Fruit fly (Drosophila melanogaster) whole organism, embryonic: Measurements from ENCODE around the gene Pld3.

Experiments
- Asciz ChIP-seq: fragments of 200-800 bp; sonication (Bioruptor generic); optimal IDR thresholded peaks from 2 replicates; lab custom pipeline; 2017; ENCODE audit warnings: missing biosample characterization, mild to moderate bottlenecking, missing genetic modification characterization, missing genetic modification reagents
- Blimp-1 ChIP-seq: fragments of 200-800 bp; sonication (Bioruptor generic); optimal IDR thresholded peaks from 3 replicates; lab custom pipeline; 2018; ENCODE audit warnings: missing biosample characterization, missing genetic modification characterization, mild to moderate bottlenecking, moderate library complexity, missing genetic modification reagents
- CG10267 ChIP-seq: fragments of 200-800 bp; sonication (Bioruptor generic); optimal IDR thresholded peaks from 2 replicates; lab custom pipeline; 2018; ENCODE audit warnings: missing biosample characterization, mild to moderate bottlenecking, missing genetic modification characterization, moderate library complexity
- CG10959 ChIP-seq: fragments of 200-800 bp; sonication (Bioruptor generic); IDR thresholded peaks from 2 replicates; pipeline ENCODE4 v1.3.6; 2022; ENCODE audit warnings: missing biosample characterization, missing genetic modification characterization
- CG13894 ChIP-seq: fragments of 200-800 bp; sonication (Bioruptor generic); optimal IDR thresholded peaks from 3 replicates; lab custom pipeline; 2018; ENCODE audit warnings: missing biosample characterization, mild to moderate bottlenecking, missing genetic modification characterization, moderate library complexity
- CG16815 ChIP-seq: fragments of 200-800 bp; sonication (Bioruptor generic); optimal IDR thresholded peaks from 3 replicates; lab custom pipeline; 2017; ENCODE audit warnings: missing biosample characterization, mild to moderate bottlenecking, missing genetic modification characterization
- CG17328 ChIP-seq: fragments of 200-800 bp; sonication (Bioruptor generic); IDR thresholded peaks from 2 replicates; pipeline ENCODE4 v1.3.6; 2022; ENCODE audit warnings: missing biosample characterization, missing genetic modification characterization
- CG2889 ChIP-seq: fragments of 200-800 bp; sonication (Bioruptor generic); IDR thresholded peaks from 3 replicates; pipeline ENCODE4 v1.3.6; 2022; ENCODE audit warnings: missing biosample characterization, missing genetic modification characterization
- CG30431 ChIP-seq: fragments of 200-800 bp; sonication (Bioruptor generic); optimal IDR thresholded peaks from 2 replicates; lab custom pipeline; 2017; ENCODE audit warnings: missing biosample characterization, missing genetic modification characterization
- CG31224 ChIP-seq: fragments of 200-800 bp; sonication (Bioruptor generic); IDR thresholded peaks from 2 replicates; pipeline ENCODE4 v1.3.6; 2022; ENCODE audit warnings: missing biosample characterization, missing genetic modification characterization
- CG34422 ChIP-seq: fragments of 200-800 bp; sonication (Bioruptor generic); IDR thresholded peaks from 3 replicates; pipeline ENCODE4 v1.3.6; 2022; ENCODE audit warnings: missing biosample characterization, missing genetic modification characterization
- CG4820 ChIP-seq: fragments of 200-800 bp; sonication (Bioruptor generic); optimal IDR thresholded peaks from 3 replicates; lab custom pipeline; 2016; ENCODE audit warnings: missing biosample characterization, missing genetic modification characterization
- CG7745 ChIP-seq: fragments of 200-800 bp; sonication (Bioruptor generic); optimal IDR thresholded peaks from 2 replicates; lab custom pipeline; 2018; ENCODE audit warnings: missing biosample characterization, mild to moderate bottlenecking, missing genetic modification characterization, moderate library complexity
- CG8089 ChIP-seq: fragments of 200-800 bp; sonication (Bioruptor generic); optimal IDR thresholded peaks from 3 replicates; lab custom pipeline; 2016; ENCODE audit warnings: missing biosample characterization, missing genetic modification characterization
- CG9215 ChIP-seq: fragments of 200-800 bp; sonication (Bioruptor generic); IDR thresholded peaks from 2 replicates; pipeline ENCODE4 v1.3.6; 2022; ENCODE audit warnings: missing biosample characterization, missing genetic modification characterization
- Elba2 ChIP-seq: fragments of 200-800 bp; sonication (Bioruptor generic); optimal IDR thresholded peaks from 3 replicates; lab custom pipeline; 2016; ENCODE audit warnings: missing biosample characterization, missing genetic modification characterization
- HmgD ChIP-seq: fragments of 200-800 bp; sonication (Bioruptor generic); optimal IDR thresholded peaks from 3 replicates; lab custom pipeline; 2016; ENCODE audit warnings: missing biosample characterization, missing genetic modification characterization
- Jarid2 ChIP-seq: fragments of 200-800 bp; sonication (Bioruptor generic); optimal IDR thresholded peaks from 3 replicates; lab custom pipeline; 2017; ENCODE audit warnings: mild to moderate bottlenecking, missing biosample characterization, missing genetic modification reagents, missing genetic modification characterization
- Med ChIP-seq: fragments of 200-800 bp; sonication (Bioruptor generic); peaks from one replicate; lab custom pipeline; 2016; ENCODE audit warnings: missing biosample characterization, missing genetic modification characterization, mild to moderate bottlenecking, inconsistent platforms, moderate library complexity
- NK7.1 ChIP-seq: fragments of 200-800 bp; sonication (Bioruptor generic); optimal IDR thresholded peaks from 3 replicates; lab custom pipeline; 2016; ENCODE audit warnings: missing biosample characterization, missing genetic modification characterization
- Nf-YB ChIP-seq: fragments of 200-800 bp; sonication (Bioruptor generic); optimal IDR thresholded peaks from 3 replicates; lab custom pipeline; 2019; ENCODE audit warnings: missing biosample characterization, mild to moderate bottlenecking, missing genetic modification characterization, moderate library complexity
- Pdp1 ChIP-seq, 2 experiments: fragments of 200-800 bp; sonication (Bioruptor generic); optimal IDR thresholded peaks; 3 replicates each; lab custom pipeline; 2016; ENCODE audit warnings: missing biosample characterization in 2 of 2, missing genetic modification characterization in 2 of 2, mild to moderate bottlenecking in 1 of 2, moderate library complexity in 1 of 2
- Tbp ChIP-seq: fragments of >200 bp; optimal IDR thresholded peaks from 2 replicates; lab custom pipeline; 2018; ENCODE audit warnings: missing biosample characterization, missing genetic modification characterization
- Trl ChIP-seq, 3 experiments: fragments of >200 bp in 2 of 3; fragments of 200-800 bp in 1 of 3; sonication (Bioruptor generic) in 1 of 3; optimal IDR thresholded peaks; 2 replicates in 1 of 3; 3 replicates in 2 of 3; lab custom pipeline; 2016 to 2017; ENCODE audit warnings: missing biosample characterization in 1 of 3, missing genetic modification characterization in 1 of 3
- Xrp1 ChIP-seq: fragments of 200-800 bp; sonication (Bioruptor generic); IDR thresholded peaks from 2 replicates; pipeline ENCODE4 v1.3.6; 2022; ENCODE audit warnings: missing biosample characterization, missing genetic modification characterization
- YL-1 ChIP-seq: fragments of 200-800 bp; sonication (Bioruptor generic); optimal IDR thresholded peaks from 3 replicates; lab custom pipeline; 2017; ENCODE audit warnings: missing biosample characterization, mild to moderate bottlenecking, missing genetic modification characterization
- ci ChIP-seq: fragments of 200-800 bp; sonication (Bioruptor generic); IDR thresholded peaks from 3 replicates; pipeline ENCODE4 v1.3.6; 2022; ENCODE audit warnings: missing biosample characterization, missing genetic modification characterization
- ems ChIP-seq: fragments of 200-800 bp; sonication (Bioruptor generic); optimal IDR thresholded peaks from 3 replicates; lab custom pipeline; 2016; ENCODE audit warnings: missing biosample characterization, missing genetic modification characterization
- grau ChIP-seq: fragments of 200-800 bp; optimal IDR thresholded peaks from 3 replicates; lab custom pipeline; 2019; ENCODE audit warnings: missing biosample characterization, mild to moderate bottlenecking, missing genetic modification characterization, moderate library complexity
- gro ChIP-seq: fragments of 200-800 bp; sonication (Bioruptor generic); optimal IDR thresholded peaks from 2 replicates; lab custom pipeline; 2016; ENCODE audit warnings: missing biosample characterization, missing genetic modification characterization
- insv ChIP-seq, 2 experiments: fragments of 200-800 bp; sonication (Bioruptor generic); optimal IDR thresholded peaks; 3 replicates each; lab custom pipeline; 2016 to 2018; ENCODE audit warnings: missing biosample characterization in 2 of 2, missing genetic modification characterization in 2 of 2
- lola ChIP-seq, 3 experiments: fragments of >200 bp in 2 of 3; fragments of 200-800 bp in 1 of 3; sonication (Bioruptor generic) in 1 of 3; optimal IDR thresholded peaks; 2 replicates each; lab custom pipeline; 2017 to 2019; ENCODE audit warnings: missing biosample characterization in 3 of 3, missing genetic modification characterization in 3 of 3, mild to moderate bottlenecking in 1 of 3, moderate library complexity in 1 of 3
- mirr ChIP-seq: fragments of 200-800 bp; sonication (Bioruptor generic); optimal IDR thresholded peaks from 3 replicates; lab custom pipeline; 2018; ENCODE audit warnings: missing biosample characterization, mild to moderate bottlenecking, missing genetic modification characterization
- nerfin-2 ChIP-seq: fragments of 200-800 bp; sonication (Bioruptor generic); IDR thresholded peaks from 2 replicates; pipeline ENCODE4 v1.3.6; 2022; ENCODE audit warnings: missing biosample characterization, missing genetic modification characterization; ENCODE audit not compliant: partially characterized antibody
- sug ChIP-seq: fragments of 200-800 bp; optimal IDR thresholded peaks from 2 replicates; lab custom pipeline; 2019; ENCODE audit warnings: missing biosample characterization, mild to moderate bottlenecking, missing genetic modification characterization, moderate library complexity
- tna ChIP-seq: fragments of 200-800 bp; sonication (Bioruptor generic); IDR thresholded peaks from 2 replicates; pipeline ENCODE4 v1.3.6; 2022; ENCODE audit warnings: missing biosample characterization, missing genetic modification characterization; ENCODE audit not compliant: partially characterized antibody
- ttk ChIP-seq: fragments of 200-800 bp; sonication (Bioruptor generic); IDR thresholded peaks from 2 replicates; pipeline ENCODE4 v2.1.2; 2022; ENCODE audit warnings: missing biosample characterization, missing genetic modification characterization
- zfh1 ChIP-seq: fragments of 200-800 bp; sonication (Bioruptor generic); IDR thresholded peaks from 3 replicates; pipeline ENCODE4 v1.3.6; 2022; ENCODE audit warnings: missing biosample characterization, missing genetic modification characterization

Pld3 gene

DNA sequence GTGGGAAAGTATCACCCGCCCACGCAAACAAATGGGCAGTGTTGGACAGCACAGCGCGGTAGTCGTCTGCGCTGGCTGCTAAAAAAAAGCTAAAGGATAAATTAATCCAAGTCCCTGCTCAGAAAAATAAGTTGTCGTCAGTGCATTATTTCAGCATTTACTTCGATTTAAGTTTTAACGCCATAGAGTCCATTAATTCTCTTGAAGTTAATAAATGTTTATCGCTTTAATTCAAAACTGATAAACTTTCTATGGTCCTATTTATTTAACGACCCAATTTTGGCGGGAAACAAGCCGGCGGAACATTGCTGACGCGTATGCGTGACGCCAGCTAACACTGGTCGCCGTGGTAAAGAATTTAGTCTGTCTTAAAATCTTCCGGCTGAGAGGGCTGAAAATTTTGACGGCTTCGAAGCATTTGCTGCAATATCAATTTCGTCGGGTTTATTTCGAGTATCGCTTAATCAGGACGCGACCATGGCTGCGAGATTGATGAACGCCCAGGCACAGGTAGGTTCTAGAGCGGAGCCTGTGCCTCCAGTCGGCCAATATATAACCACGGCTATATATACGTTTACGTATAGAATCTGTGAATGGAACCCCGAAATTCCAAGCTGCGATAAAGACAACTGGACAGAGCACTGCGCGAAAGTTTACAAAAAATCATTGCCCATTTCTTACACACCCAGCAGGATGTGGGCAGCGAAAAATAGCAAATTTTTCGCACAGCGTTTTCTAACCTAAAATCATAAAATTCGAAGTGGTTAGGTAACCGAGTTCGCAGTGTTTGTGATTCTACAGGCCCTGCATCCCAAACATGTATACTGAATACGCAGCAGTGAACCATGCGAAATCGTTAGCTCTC is 9.9 kb downstream of the Pld3 start, which contains the start of the genes mAcon1, CG43345 and CG43346 (continued):
- TF ChIP-seq NK7.1 (GFP tag; lab: Kevin White, UChicago) = peak; percentile 81
- TF ChIP-seq CG13894 (tag; lab: Kevin White, UChicago) = no peak
- TF ChIP-seq Trl (optimal IDR thresholded peaks at IDR 0.05; lab: Kevin White, UChicago) = no peak
- TF ChIP-seq Trl (GFP tag; optimal IDR thresholded peaks at IDR 0.05; lab: Kevin White, UChicago) = peak; percentile 86
- no peak for TF ChIP-seq ttk
- TF ChIP-seq HmgD = peak; percentile 88
- TF ChIP-seq CG31224 (GFP tag; lab: Robert Waterston, UW) = peak; percentile 56
- peak; percentile 84 for TF ChIP-seq CG16815 (GFP tag; lab: Kevin White, UChicago)
- TF ChIP-seq Blimp-1 (GFP tag; lab: Kevin White, UChicago) = no peak
- TF ChIP-seq CG8089 = peak; percentile 73
- no peak for TF ChIP-seq CG7745 (tag; lab: Kevin White, UChicago)
- TF ChIP-seq CG2889 (GFP tag; lab: Robert Waterston, UW) = no peak
- peak; percentile 87 for TF ChIP-seq ems (GFP tag; lab: Kevin White, UChicago)
- TF ChIP-seq CG10959 = peak; percentile 53; the same call in 1 of the 2 replicates
- TF ChIP-seq tna (GFP tag; lab: Robert Waterston, UW) = no peak

DNA sequence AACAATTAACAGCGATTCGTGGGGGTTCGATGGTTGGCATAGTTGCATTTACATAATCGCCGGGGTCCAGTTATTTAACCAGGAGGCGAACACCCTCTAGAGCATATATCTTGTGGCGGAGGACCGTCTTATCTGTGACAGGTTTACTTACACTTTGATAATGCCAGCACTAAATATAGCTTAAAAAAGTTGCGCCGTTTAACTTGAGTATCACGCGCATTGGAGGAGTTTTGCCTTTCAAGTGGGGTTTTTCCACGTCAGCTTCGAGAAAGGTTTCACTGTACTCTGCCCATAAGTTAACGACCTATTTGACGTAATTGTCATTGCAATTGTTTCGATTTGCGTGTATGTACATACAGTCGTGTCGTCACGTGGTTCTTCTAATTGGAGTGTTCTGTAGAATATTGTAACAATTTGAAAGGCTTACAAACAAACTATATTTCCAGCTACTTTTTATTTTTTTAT is 10.5 kb downstream of the Pld3 start:
- TF ChIP-seq CG17328 (GFP tag; lab: Robert Waterston, UW) (0 out of 2 replicates have a peak, but pooled peaks have one; percentile 6), sug (peak; percentile 66), Xrp1 (GFP tag; lab: Robert Waterston, UW) (peak; percentile 12; the same call in 1 of the 2 replicates), Asciz (no peak), Tbp (no peak), mirr (GFP tag; lab: Kevin White, UChicago) (peak; percentile 24), lola (GFP tag; optimal IDR thresholded peaks at IDR 0.05; lab: Kevin White, UChicago) (no peak), Med (GFP tag; lab: Kevin White, UChicago) (peak; percentile 39), Elba2 (GFP tag; lab: Kevin White, UChicago) (peak; percentile 8), ci (GFP tag; lab: Robert Waterston, UW) (no peak), insv (GFP tag; optimal IDR thresholded peaks at IDR 0.05; lab: Kevin White, UChicago) (peak in 1 of 2 experiments; percentile 7), CG4820 (GFP tag; lab: Kevin White, UChicago) (no peak), CG9215 (GFP tag; lab: Robert Waterston, UW) (no peak), gro (GFP tag; lab: Kevin White, UChicago) (no peak), CG10267 (tag; lab: Kevin White, UChicago) (no peak), CG34422 (GFP tag; lab: Robert Waterston, UW) (peak; percentile 26; the same call in 1 of the 3 replicates), grau (tag; lab: Kevin White, UChicago) (peak; percentile 76), nerfin-2 (no peak), CG30431 (GFP tag; lab: Kevin White, UChicago) (no peak), YL-1 (GFP tag; lab: Kevin White, UChicago) (peak; percentile 29), zfh1 (0 out of 3 replicates have a peak, but pooled peaks have one; percentile 27), Jarid2 (GFP tag; lab: Kevin White, UChicago) (no peak), Pdp1 (GFP tag; optimal IDR thresholded peaks at IDR 0.05; lab: Kevin White, UChicago) (peak in 1 of 2 experiments; percentile 58), Nf-YB (GFP tag; lab: Kevin White, UChicago) (no peak)
- TF ChIP-seq, all 482 proteins: peak for 12
